Fruit fly (Drosophila melanogaster) whole organism, embryonic: ENCODE data around the gene Hasp.

Source experiments
- Ada2b ChIP-seq: fragments of 200-800 bp; sonication (Bioruptor generic); IDR thresholded peaks from 2 replicates; pipeline ENCODE4 v1.3.6; 2022; ENCODE audit warnings: missing biosample characterization, missing genetic modification characterization
- Blimp-1 ChIP-seq: fragments of 200-800 bp; sonication (Bioruptor generic); optimal IDR thresholded peaks from 3 replicates; lab custom pipeline; 2018; ENCODE audit warnings: missing biosample characterization, missing genetic modification characterization, mild to moderate bottlenecking, moderate library complexity, missing genetic modification reagents
- CG11723 ChIP-seq: fragments of 200-800 bp; sonication (Bioruptor generic); optimal IDR thresholded peaks from 2 replicates; lab custom pipeline; 2017; ENCODE audit warnings: missing biosample characterization, mild to moderate bottlenecking, missing genetic modification characterization
- CG13424 ChIP-seq: fragments of 200-800 bp; sonication (Bioruptor generic); optimal IDR thresholded peaks from 2 replicates; lab custom pipeline; 2019; ENCODE audit warnings: missing biosample characterization, mild to moderate bottlenecking, missing genetic modification characterization, moderate library complexity
- CG14441 ChIP-seq: fragments of 200-800 bp; sonication (Bioruptor generic); IDR thresholded peaks from 2 replicates; pipeline ENCODE4 v1.3.6; 2022; ENCODE audit warnings: missing biosample characterization, missing genetic modification characterization
- CG15601 ChIP-seq: fragments of 200-800 bp; sonication (Bioruptor generic); optimal IDR thresholded peaks from 3 replicates; lab custom pipeline; 2019; ENCODE audit warnings: missing biosample characterization, mild to moderate bottlenecking, missing genetic modification characterization, moderate library complexity
- CG15696 ChIP-seq: fragments of 200-800 bp; sonication (Bioruptor generic); optimal IDR thresholded peaks from 2 replicates; lab custom pipeline; 2019; ENCODE audit warnings: missing biosample characterization, mild to moderate bottlenecking, missing genetic modification characterization, moderate library complexity
- CG31441 ChIP-seq: fragments of 200-800 bp; sonication (Bioruptor generic); IDR thresholded peaks from 2 replicates; pipeline ENCODE4 v1.3.6; 2022; ENCODE audit warnings: missing biosample characterization, missing genetic modification characterization
- CG32767 ChIP-seq: fragments of 200-800 bp; sonication (Bioruptor generic); IDR thresholded peaks from 2 replicates; pipeline ENCODE4 v1.3.6; 2022; ENCODE audit warnings: missing biosample characterization, missing genetic modification characterization
- CG3281 ChIP-seq: fragments of 200-800 bp; sonication (Bioruptor generic); optimal IDR thresholded peaks from 3 replicates; lab custom pipeline; 2017; ENCODE audit warnings: missing biosample characterization, mild to moderate bottlenecking, missing genetic modification characterization
- CG33557 ChIP-seq: fragments of 200-800 bp; sonication (Bioruptor generic); optimal IDR thresholded peaks from 2 replicates; lab custom pipeline; 2019; ENCODE audit warnings: missing biosample characterization, mild to moderate bottlenecking, missing genetic modification characterization, moderate library complexity
- CG3726 ChIP-seq: fragments of 200-800 bp; sonication (Bioruptor generic); IDR thresholded peaks from 3 replicates; pipeline ENCODE4, ENCODE4 v1.3.6; 2022; ENCODE audit warnings: missing biosample characterization, missing genetic modification characterization
- CG4360 ChIP-seq: fragments of 200-800 bp; sonication (Bioruptor generic); IDR thresholded peaks from 2 replicates; pipeline ENCODE4 v1.3.6; 2022; ENCODE audit warnings: missing biosample characterization, missing genetic modification characterization
- CG6791 ChIP-seq: fragments of 200-800 bp; sonication (Bioruptor generic); IDR thresholded peaks from 3 replicates; pipeline ENCODE4 v1.3.6; 2022; ENCODE audit warnings: missing biosample characterization, missing genetic modification characterization; ENCODE audit not compliant: partially characterized antibody
- CG7372 ChIP-seq: fragments of 200-800 bp; sonication (Bioruptor generic); IDR thresholded peaks from 2 replicates; pipeline ENCODE4 v1.3.6; 2022; ENCODE audit warnings: missing biosample characterization, missing genetic modification characterization
- CG7987 ChIP-seq: fragments of 200-800 bp; sonication (Bioruptor generic); optimal IDR thresholded peaks from 2 replicates; lab custom pipeline; 2018; ENCODE audit warnings: missing biosample characterization, mild to moderate bottlenecking, missing genetic modification characterization, moderate library complexity
- CG8359 ChIP-seq: fragments of 200-800 bp; sonication (Bioruptor generic); optimal IDR thresholded peaks from 2 replicates; lab custom pipeline; 2017; ENCODE audit warnings: missing biosample characterization, mild to moderate bottlenecking, missing genetic modification characterization, borderline replicate concordance
- CG8924 ChIP-seq: fragments of 200-800 bp; optimal IDR thresholded peaks from 3 replicates; lab custom pipeline; 2019; ENCODE audit warnings: missing biosample characterization, mild to moderate bottlenecking, missing genetic modification characterization, moderate library complexity
- CG9437 ChIP-seq: fragments of 200-800 bp; sonication (Bioruptor generic); optimal IDR thresholded peaks from 2 replicates; lab custom pipeline; 2018; ENCODE audit warnings: missing biosample characterization, mild to moderate bottlenecking, missing genetic modification characterization
- CTCF ChIP-seq: fragments of 200-800 bp; sonication (Bioruptor generic); optimal IDR thresholded peaks from 2 replicates; lab custom pipeline; 2017; ENCODE audit warnings: missing biosample characterization, mild to moderate bottlenecking, missing genetic modification characterization, moderate library complexity
- Dad ChIP-seq: fragments of 200-800 bp; sonication (Bioruptor generic); optimal IDR thresholded peaks from 3 replicates; lab custom pipeline; 2016; ENCODE audit warnings: missing biosample characterization, missing genetic modification characterization
- E2f2 ChIP-seq: fragments of 200-800 bp; sonication (Bioruptor generic); IDR thresholded peaks from 2 replicates; pipeline ENCODE4 v1.3.6; 2022; ENCODE audit warnings: missing biosample characterization, missing genetic modification characterization
- Ets65A ChIP-seq: fragments of 200-800 bp; sonication (Bioruptor generic); peaks from one replicate; lab custom pipeline; 2016; ENCODE audit warnings: missing biosample characterization, missing genetic modification characterization
- HHEX ChIP-seq: fragments of 200-800 bp; sonication (Bioruptor generic); optimal IDR thresholded peaks from 3 replicates; lab custom pipeline; 2017; ENCODE audit warnings: missing biosample characterization, mild to moderate bottlenecking, missing genetic modification characterization, missing genetic modification reagents
- Hmr ChIP-seq: fragments of 200-800 bp; sonication (Bioruptor generic); optimal IDR thresholded peaks from 3 replicates; lab custom pipeline; 2017; ENCODE audit warnings: mild to moderate bottlenecking, missing biosample characterization, missing genetic modification reagents, missing genetic modification characterization
- Hr39 ChIP-seq: fragments of >200 bp; optimal IDR thresholded peaks from 2 replicates; lab custom pipeline; 2017
- Jarid2 ChIP-seq: fragments of 200-800 bp; sonication (Bioruptor generic); optimal IDR thresholded peaks from 3 replicates; lab custom pipeline; 2017; ENCODE audit warnings: mild to moderate bottlenecking, missing biosample characterization, missing genetic modification reagents, missing genetic modification characterization
- Myb ChIP-seq: fragments of 200-800 bp; sonication (Bioruptor generic); optimal IDR thresholded peaks from 2 replicates; lab custom pipeline; 2016; ENCODE audit warnings: missing biosample characterization, missing genetic modification characterization
- NC2β ChIP-seq: fragments of 200-800 bp; sonication (Bioruptor generic); optimal IDR thresholded peaks from 2 replicates; lab custom pipeline; 2016; ENCODE audit warnings: missing biosample characterization, missing genetic modification characterization
- PHDP ChIP-seq: fragments of 200-800 bp; sonication (Bioruptor generic); optimal IDR thresholded peaks from 3 replicates; lab custom pipeline; 2018; ENCODE audit warnings: missing biosample characterization, mild to moderate bottlenecking, missing genetic modification characterization, moderate library complexity
- Side ChIP-seq: fragments of 200-800 bp; sonication (Bioruptor generic); optimal IDR thresholded peaks from 2 replicates; lab custom pipeline; 2016; ENCODE audit warnings: missing biosample characterization, missing genetic modification characterization
- Sry-β ChIP-seq: fragments of 200-800 bp; sonication (Bioruptor generic); optimal IDR thresholded peaks from 2 replicates; lab custom pipeline; 2018; ENCODE audit warnings: missing biosample characterization, mild to moderate bottlenecking, missing genetic modification characterization, moderate library complexity
- Vsx1 ChIP-seq: fragments of 200-800 bp; sonication (Bioruptor generic); optimal IDR thresholded peaks from 2 replicates; lab custom pipeline; 2017; ENCODE audit warnings: missing biosample characterization, mild to moderate bottlenecking, missing genetic modification characterization, missing genetic modification reagents
- ac ChIP-seq: fragments of 200-800 bp; sonication (Bioruptor generic); optimal IDR thresholded peaks from 3 replicates; lab custom pipeline; 2017; ENCODE audit warnings: missing biosample characterization, mild to moderate bottlenecking, missing genetic modification characterization
- chif ChIP-seq, 2 experiments: fragments of 200-800 bp; sonication (Bioruptor generic); optimal IDR thresholded peaks; 3 replicates each; lab custom pipeline; 2016; ENCODE audit warnings: missing biosample characterization in 2 of 2, missing genetic modification characterization in 2 of 2
- corto ChIP-seq: fragments of 200-800 bp; sonication (Bioruptor generic); optimal IDR thresholded peaks from 2 replicates; lab custom pipeline; 2016; ENCODE audit warnings: missing biosample characterization, mild to moderate bottlenecking, missing genetic modification characterization, moderate library complexity
- dpn ChIP-seq, 2 experiments: fragments of 200-800 bp; sonication (Bioruptor generic); optimal IDR thresholded peaks; 3 replicates each; lab custom pipeline; 2016; ENCODE audit warnings: missing biosample characterization in 2 of 2, missing genetic modification characterization in 2 of 2
- eyg ChIP-seq: fragments of 200-800 bp; sonication (Bioruptor generic); optimal IDR thresholded peaks from 3 replicates; lab custom pipeline; 2016; ENCODE audit warnings: missing biosample characterization, missing genetic modification characterization
- gsb-n ChIP-seq: fragments of 200-800 bp; sonication (Bioruptor generic); optimal IDR thresholded peaks from 3 replicates; lab custom pipeline; 2018; ENCODE audit warnings: missing biosample characterization, mild to moderate bottlenecking, missing genetic modification characterization
- jigr1 ChIP-seq: fragments of 200-800 bp; sonication (Bioruptor generic); IDR thresholded peaks from 3 replicates; pipeline ENCODE4 v1.3.6; 2022; ENCODE audit warnings: missing biosample characterization, missing genetic modification characterization
- lab ChIP-seq: fragments of 200-800 bp; sonication (Bioruptor generic); optimal IDR thresholded peaks from 3 replicates; lab custom pipeline; 2017; ENCODE audit warnings: missing biosample characterization, missing genetic modification characterization, mild to moderate bottlenecking, moderate library complexity, missing genetic modification reagents
- lbe ChIP-seq: fragments of 200-800 bp; sonication (Bioruptor generic); optimal IDR thresholded peaks from 2 replicates; lab custom pipeline; 2016; ENCODE audit warnings: missing biosample characterization, mild to moderate bottlenecking, missing genetic modification characterization
- lmd ChIP-seq: fragments of 200-800 bp; sonication (Bioruptor generic); IDR thresholded peaks from 2 replicates; pipeline ENCODE4 v1.3.6; 2022; ENCODE audit warnings: missing biosample characterization, missing genetic modification characterization
- pita ChIP-seq: fragments of 200-800 bp; sonication (Bioruptor generic); optimal IDR thresholded peaks from 2 replicates; lab custom pipeline; 2017; ENCODE audit warnings: missing biosample characterization, mild to moderate bottlenecking, missing genetic modification characterization
- sc ChIP-seq, 3 experiments: fragments of >200 bp in 2 of 3; fragments of 200-800 bp in 1 of 3; sonication (Bioruptor generic) in 1 of 3; optimal IDR thresholded peaks; 2 replicates in 2 of 3; 3 replicates in 1 of 3; lab custom pipeline; 2017; ENCODE audit warnings: mild to moderate bottlenecking in 1 of 3, missing biosample characterization in 1 of 3, missing genetic modification characterization in 1 of 3, missing genetic modification reagents in 1 of 3
- scrt ChIP-seq: fragments of 200-800 bp; sonication (Bioruptor generic); optimal IDR thresholded peaks from 2 replicates; lab custom pipeline; 2018; ENCODE audit warnings: missing biosample characterization, mild to moderate bottlenecking, missing genetic modification characterization, moderate library complexity
- sim ChIP-seq: fragments of 200-800 bp; sonication (Bioruptor generic); IDR thresholded peaks from 2 replicates; pipeline ENCODE4 v1.3.6; 2022; ENCODE audit warnings: missing biosample characterization, missing genetic modification characterization
- slbo ChIP-seq: fragments of 200-800 bp; sonication (Bioruptor generic); IDR thresholded peaks from 2 replicates; pipeline ENCODE4 v1.3.6; 2022; ENCODE audit warnings: missing biosample characterization, missing genetic modification characterization
- tup ChIP-seq: fragments of 200-800 bp; sonication (Bioruptor generic); optimal IDR thresholded peaks from 2 replicates; lab custom pipeline; 2016; ENCODE audit warnings: missing biosample characterization, mild to moderate bottlenecking, missing genetic modification characterization, moderate library complexity
- tx ChIP-seq: fragments of 200-800 bp; sonication (Bioruptor generic); optimal IDR thresholded peaks from 2 replicates; lab custom pipeline; 2016; ENCODE audit warnings: missing biosample characterization, missing genetic modification characterization

The Hasp gene

dm6 chr2L:19537779-19538456 is 20.9 kb upstream of the Hasp start, which contains the start of gene CG13082 (continued):
- TF ChIP-seq Sry-β (GFP tag; lab: Kevin White, UChicago) (peak; percentile 1), CG3726 (no peak), Dad (GFP tag; lab: Kevin White, UChicago) (no peak), jigr1 (GFP tag; lab: Robert Waterston, UW) (no peak), CG14441 (GFP tag; lab: Robert Waterston, UW) (no peak), CG7372 (GFP tag; lab: Robert Waterston, UW) (no peak), CG13424 (tag; lab: Kevin White, UChicago) (peak; percentile 64), lmd (GFP tag; lab: Robert Waterston, UW) (peak; percentile 49; the same call in 1 of the 2 replicates), sc (optimal IDR thresholded peaks at IDR 0.05; lab: Kevin White, UChicago) (no peak), sc (GFP tag; optimal IDR thresholded peaks at IDR 0.05; lab: Kevin White, UChicago) (peak; percentile 61), CG11723 (GFP tag; lab: Kevin White, UChicago) (peak; percentile 35), Vsx1 (GFP tag; lab: Kevin White, UChicago) (peak; percentile 34), slbo (GFP tag; lab: Robert Waterston, UW) (no peak), PHDP (tag; lab: Kevin White, UChicago) (peak; percentile 47), Side (GFP tag; lab: Kevin White, UChicago) (no peak), corto (GFP tag; lab: Kevin White, UChicago) (peak; percentile 35), CG8359 (GFP tag; lab: Kevin White, UChicago) (peak; percentile 62), lab (GFP tag; lab: Kevin White, UChicago) (no peak), eyg (GFP tag; lab: Kevin White, UChicago) (no peak), CTCF (GFP tag; lab: Kevin White, UChicago) (no peak), tup (peak; percentile 10), Jarid2 (GFP tag; lab: Kevin White, UChicago) (peak; percentile 20), Myb (GFP tag; lab: Kevin White, UChicago) (no peak), Blimp-1 (GFP tag; lab: Kevin White, UChicago) (peak; percentile 87), Ets65A (GFP tag; lab: Kevin White, UChicago) (peak; percentile 2), CG15601 (tag; lab: Kevin White, UChicago) (peak; percentile 77), gsb-n (tag; lab: Kevin White, UChicago) (peak; percentile 77), CG3281 (GFP tag; lab: Kevin White, UChicago) (no peak), lbe (GFP tag; lab: Kevin White, UChicago) (peak; percentile 62), CG9437 (peak; percentile 16), pita (GFP tag; lab: Kevin White, UChicago) (no peak), dpn (GFP tag; optimal IDR thresholded peaks at IDR 0.05; lab: Kevin White, UChicago) (peak in 1 of 2 experiments; percentile 9), CG6791 (GFP tag; lab: Robert Waterston, UW) (no peak), CG31441 (GFP tag; lab: Robert Waterston, UW) (peak; percentile 63), E2f2 (GFP tag; lab: Robert Waterston, UW) (no peak; the same call in 1 of the 2 replicates), sim (GFP tag; lab: Robert Waterston, UW) (peak; percentile 4; the same call in 1 of the 2 replicates), CG4360 (GFP tag; lab: Robert Waterston, UW) (no peak), Ada2b (GFP tag; lab: Robert Waterston, UW) (no peak), chif (GFP tag; optimal IDR thresholded peaks at IDR 0.05; lab: Kevin White, UChicago) (peak; percentile 39 to 51), tx (GFP tag; lab: Kevin White, UChicago) (peak; percentile 23), ac (GFP tag; lab: Kevin White, UChicago) (no peak), CG32767 (GFP tag; lab: Robert Waterston, UW) (0 out of 2 replicates have a peak, but pooled peaks have one; percentile 16), CG7987 (GFP tag; lab: Kevin White, UChicago) (no peak), HHEX (no peak), CG15696 (peak; percentile 23), Hr39 (lab: Kevin White, UChicago) (peak; percentile 6), scrt (GFP tag; lab: Kevin White, UChicago) (no peak), CG8924 (tag; lab: Kevin White, UChicago) (peak; percentile 62), CG33557 (GFP tag; lab: Kevin White, UChicago) (peak; percentile 57), Hmr (GFP tag; lab: Kevin White, UChicago) (no peak), NC2β (GFP tag; lab: Kevin White, UChicago) (no peak)
